Worm (Caenorhabditis elegans) whole organism, L1 larva: Measurements from ENCODE around the gene rbm-26.

Source experiments
- C04F5.9 ChIP-seq: sonication (generic microtip); optimal IDR thresholded peaks from 2 replicates; lab custom pipeline; 2016; ENCODE audit warnings: missing genetic modification characterization, missing compliant biosample characterization
- C16A3.4 ChIP-seq: fragments of 150-350 bp; optimal IDR thresholded peaks from 2 replicates; lab custom pipeline; 2014; ENCODE audit warnings: missing biosample characterization, missing genetic modification characterization
- C34B4.2 ChIP-seq: sonication (generic microtip); optimal IDR thresholded peaks from 2 replicates; lab custom pipeline; 2017; ENCODE audit warnings: mild to moderate bottlenecking, missing genetic modification characterization, missing compliant biosample characterization
- F16B12.6 ChIP-seq: fragments of 150-350 bp; optimal IDR thresholded peaks from 2 replicates; lab custom pipeline; 2014; ENCODE audit warnings: missing biosample characterization, missing genetic modification characterization
- Y116A8C.19 ChIP-seq: sonication (generic microtip); optimal IDR thresholded peaks from 2 replicates; lab custom pipeline; 2016; ENCODE audit warnings: missing compliant biosample characterization, missing genetic modification characterization, borderline replicate concordance
- aha-1 ChIP-seq: fragments of 150-350 bp; optimal IDR thresholded peaks from 2 replicates; lab custom pipeline; 2014; ENCODE audit warnings: missing biosample characterization, missing genetic modification characterization
- ama-1 ChIP-seq: fragments of 150-350 bp; optimal IDR thresholded peaks from 2 replicates; lab custom pipeline; 2014
- blmp-1 ChIP-seq: fragments of 150-350 bp; optimal IDR thresholded peaks from 2 replicates; lab custom pipeline; 2014; ENCODE audit warnings: missing biosample characterization, missing genetic modification characterization
- ceh-82 ChIP-seq, 3 experiments: fragments of 150-350 bp in 1 of 3; sonication (generic microtip) in 2 of 3; optimal IDR thresholded peaks; 2 replicates each; lab custom pipeline; 2014 to 2017; ENCODE audit warnings: missing biosample characterization in 3 of 3, missing genetic modification characterization in 3 of 3
- ceh-88 ChIP-seq: fragments of 200-800 bp; sonication (Bioruptor generic); IDR thresholded peaks from 2 replicates; pipeline ENCODE4 v1.3.6; 2022; ENCODE audit warnings: missing genetic modification characterization, missing compliant biosample characterization
- ceh-90 ChIP-seq: sonication (generic microtip); optimal IDR thresholded peaks from 2 replicates; lab custom pipeline; 2016; ENCODE audit warnings: missing genetic modification characterization, missing compliant biosample characterization
- ces-1 ChIP-seq: fragments of 150-350 bp; optimal IDR thresholded peaks from 2 replicates; lab custom pipeline; 2014; ENCODE audit warnings: missing biosample characterization, missing genetic modification reagents, missing genetic modification characterization
- dpl-1 ChIP-seq, 3 experiments: fragments of 150-350 bp in 2 of 3; sonication (generic microtip) in 1 of 3; optimal IDR thresholded peaks; 2 replicates each; lab custom pipeline; 2014 to 2017; ENCODE audit warnings: missing biosample characterization in 3 of 3, missing genetic modification characterization in 3 of 3, missing genetic modification reagents in 3 of 3
- dsc-1 ChIP-seq: sonication (generic microtip); optimal IDR thresholded peaks from 2 replicates; lab custom pipeline; 2016; ENCODE audit warnings: mild to moderate bottlenecking, missing genetic modification characterization, missing compliant biosample characterization
- egl-13 ChIP-seq: sonication (generic microtip); optimal IDR thresholded peaks from 2 replicates; lab custom pipeline; 2016; ENCODE audit warnings: missing genotype, missing genetic modification reagents, missing genetic modification characterization, missing compliant biosample characterization
- elt-2 ChIP-seq: sonication (generic microtip); optimal IDR thresholded peaks from 2 replicates; lab custom pipeline; 2016; ENCODE audit warnings: missing genetic modification characterization, mild to moderate bottlenecking, inconsistent platforms, missing compliant biosample characterization, missing genetic modification reagents
- elt-3 ChIP-seq, 6 experiments: fragments of 150-350 bp in 1 of 6; sonication (generic microtip); optimal IDR thresholded peaks; 2 replicates each; lab custom pipeline; 2017 to 2018; ENCODE audit warnings: missing biosample characterization in 6 of 6, missing genetic modification characterization in 6 of 6, inconsistent platforms in 1 of 6
- fkh-8 ChIP-seq: sonication (generic microtip); optimal IDR thresholded peaks from 2 replicates; lab custom pipeline; 2016; ENCODE audit warnings: mild to moderate bottlenecking, missing genetic modification characterization, missing compliant biosample characterization
- hlh-17 ChIP-seq: fragments of 200-800 bp; sonication (Bioruptor generic); optimal IDR thresholded peaks from 2 replicates; lab custom pipeline; 2018; ENCODE audit warnings: missing genetic modification characterization, mild to moderate bottlenecking, missing compliant biosample characterization, moderate library complexity, borderline replicate concordance
- hlh-4 ChIP-seq: sonication (generic microtip); optimal IDR thresholded peaks from 2 replicates; lab custom pipeline; 2016; ENCODE audit warnings: mild to moderate bottlenecking, missing genetic modification characterization, missing compliant biosample characterization
- irx-1 ChIP-seq: sonication (generic microtip); optimal IDR thresholded peaks from 2 replicates; lab custom pipeline; 2016; ENCODE audit warnings: missing genetic modification characterization, missing compliant biosample characterization
- isw-1 ChIP-seq: fragments of 200-800 bp; sonication (Bioruptor generic); IDR thresholded peaks from 2 replicates; pipeline ENCODE4 v1.3.6; 2022; ENCODE audit warnings: missing genetic modification characterization, missing compliant biosample characterization
- lin-13 ChIP-seq: fragments of 150-350 bp; optimal IDR thresholded peaks from 2 replicates; lab custom pipeline; 2014; ENCODE audit warnings: missing biosample characterization, missing genetic modification reagents, missing genetic modification characterization
- lin-15B ChIP-seq: fragments of 150-350 bp; sonication (generic microtip); optimal IDR thresholded peaks from 3 replicates; lab custom pipeline; 2014; ENCODE audit warnings: missing biosample characterization, missing genetic modification characterization
- lin-35 ChIP-seq, 2 experiments: fragments of 150-350 bp; optimal IDR thresholded peaks; 2 replicates each; lab custom pipeline; 2014; ENCODE audit warnings: missing biosample characterization in 2 of 2, missing genetic modification characterization in 2 of 2, missing genetic modification reagents in 2 of 2
- lin-39 ChIP-seq: fragments of 150-350 bp; optimal IDR thresholded peaks from 2 replicates; lab custom pipeline; 2014; ENCODE audit warnings: missing biosample characterization, missing genetic modification reagents, missing genetic modification characterization
- lir-3 ChIP-seq: sonication (generic microtip); optimal IDR thresholded peaks from 2 replicates; lab custom pipeline; 2016; ENCODE audit warnings: mild to moderate bottlenecking, missing genetic modification characterization, moderate library complexity, missing compliant biosample characterization; ENCODE audit not compliant: poor library complexity
- lsy-2 ChIP-seq, 2 experiments: fragments of 150-350 bp; optimal IDR thresholded peaks; 2 replicates each; lab custom pipeline; 2014; ENCODE audit warnings: missing biosample characterization in 2 of 2, missing genetic modification characterization in 2 of 2
- mdl-1 ChIP-seq, 2 experiments: fragments of 150-350 bp; optimal IDR thresholded peaks; 2 replicates each; lab custom pipeline; 2014 to 2017; ENCODE audit warnings: missing biosample characterization in 2 of 2, missing genetic modification characterization in 2 of 2, inconsistent platforms in 1 of 2
- nhr-20 ChIP-seq: sonication (generic microtip); optimal IDR thresholded peaks from 2 replicates; lab custom pipeline; 2016; ENCODE audit warnings: mild to moderate bottlenecking, missing genetic modification characterization, missing compliant biosample characterization
- nhr-71 ChIP-seq: sonication (generic microtip); optimal IDR thresholded peaks from 2 replicates; lab custom pipeline; 2016; ENCODE audit warnings: mild to moderate bottlenecking, missing genetic modification characterization, moderate library complexity, missing compliant biosample characterization
- nhr-76 ChIP-seq: sonication (generic microtip); optimal IDR thresholded peaks from 2 replicates; lab custom pipeline; 2017; ENCODE audit warnings: missing biosample characterization, missing genetic modification characterization
- nhr-77 ChIP-seq: fragments of 150-350 bp; optimal IDR thresholded peaks from 2 replicates; lab custom pipeline; 2014; ENCODE audit warnings: missing biosample characterization, missing genetic modification characterization
- nhr-90 ChIP-seq: sonication (generic microtip); optimal IDR thresholded peaks from 2 replicates; lab custom pipeline; 2016; ENCODE audit warnings: mild to moderate bottlenecking, missing genetic modification characterization, missing compliant biosample characterization; ENCODE audit not compliant: poor library complexity
- rnt-1 ChIP-seq: sonication (generic microtip); optimal IDR thresholded peaks from 2 replicates; lab custom pipeline; 2016; ENCODE audit warnings: mild to moderate bottlenecking, missing genetic modification characterization, moderate library complexity, missing compliant biosample characterization
- snpc-4 ChIP-seq: fragments of 150-350 bp; optimal IDR thresholded peaks from 2 replicates; lab custom pipeline; 2014; ENCODE audit warnings: missing biosample characterization, missing genetic modification characterization
- sox-4 ChIP-seq: sonication (generic microtip); optimal IDR thresholded peaks from 2 replicates; lab custom pipeline; 2016; ENCODE audit warnings: missing genetic modification characterization, missing compliant biosample characterization
- sup-37 ChIP-seq: fragments of 200-800 bp; sonication (Bioruptor generic); optimal IDR thresholded peaks from 2 replicates; lab custom pipeline; 2018; ENCODE audit warnings: mild to moderate bottlenecking, missing genetic modification characterization, missing compliant biosample characterization
- unc-30 ChIP-seq: sonication (generic microtip); optimal IDR thresholded peaks from 2 replicates; lab custom pipeline; 2017; ENCODE audit warnings: missing biosample characterization, missing genetic modification characterization
- unc-62 ChIP-seq: fragments of 150-350 bp; optimal IDR thresholded peaks from 2 replicates; lab custom pipeline; 2014; ENCODE audit warnings: missing biosample characterization, missing genetic modification reagents, missing genetic modification characterization
- vab-15 ChIP-seq: sonication (generic microtip); optimal IDR thresholded peaks from 2 replicates; lab custom pipeline; 2017; ENCODE audit warnings: missing genotype, mild to moderate bottlenecking, missing genetic modification characterization, missing compliant biosample characterization
- zip-4 ChIP-seq: fragments of 200-800 bp; sonication (Bioruptor generic); optimal IDR thresholded peaks from 2 replicates; lab custom pipeline; 2018; ENCODE audit warnings: mild to moderate bottlenecking, missing genetic modification characterization, moderate library complexity, missing compliant biosample characterization
- ztf-11 ChIP-seq, 2 experiments: sonication (generic microtip); optimal IDR thresholded peaks; 2 replicates each; lab custom pipeline; 2016 to 2017; ENCODE audit warnings: missing genetic modification characterization in 2 of 2, missing biosample characterization in 1 of 2, missing compliant biosample characterization in 1 of 2

Gene rbm-26

ce11 chrIII:5755204-5755603, 43.9 kb downstream of the rbm-26 start, which contains the start of gene ida-1 (continued):
- TF ChIP-seq vab-15 (tag; lab: Kevin White, UChicago) (no peak), egl-13 (tag; lab: Kevin White, UChicago) (no peak), nhr-90 (tag; lab: Kevin White, UChicago) (no peak), ceh-88 (GFP tag; lab: Robert Waterston, UW) (no peak), C34B4.2 (tag; lab: Kevin White, UChicago) (no peak), mdl-1 (tag; optimal IDR thresholded peaks at IDR 0.05; lab: Kevin White, UChicago) (no peak), lin-13 (GFP tag; lab: Kevin White, UChicago) (peak; percentile 6), sup-37 (GFP tag; lab: Kevin White, UChicago) (no peak), ceh-82 (tag; optimal IDR thresholded peaks at IDR 0.05; lab: Kevin White, UChicago) (peak in 2 of 3 experiments; percentile 53 to 66), nhr-71 (tag; lab: Kevin White, UChicago) (peak; percentile 11), irx-1 (tag; lab: Kevin White, UChicago) (no peak), C16A3.4 (tag; lab: Kevin White, UChicago) (no peak), unc-62 (no peak), ceh-90 (no peak), isw-1 (GFP tag; lab: Robert Waterston, UW) (peak; percentile 45), elt-3 (tag; optimal IDR thresholded peaks at IDR 0.05; lab: Kevin White, UChicago) (no peak), snpc-4 (no peak), unc-30 (no peak), ces-1 (GFP tag; lab: Kevin White, UChicago) (no peak), lin-35 (GFP tag; optimal IDR thresholded peaks at IDR 0.05; lab: Kevin White, UChicago) (peak in 1 of 2 experiments; percentile 54), fkh-8 (tag; lab: Kevin White, UChicago) (peak; percentile 90), rnt-1 (tag; lab: Kevin White, UChicago) (no peak), C04F5.9 (no peak), lsy-2 (tag; optimal IDR thresholded peaks at IDR 0.05; lab: Kevin White, UChicago) (peak; percentile 3 to 55), ama-1 (lab: Kevin White, UChicago) (no peak), sox-4 (no peak), lin-39 (tag; lab: Kevin White, UChicago) (no peak), lin-15B (tag; lab: Kevin White, UChicago) (no peak), dsc-1 (tag; lab: Kevin White, UChicago) (no peak), blmp-1 (no peak), aha-1 (tag; lab: Kevin White, UChicago) (no peak), F16B12.6 (tag; lab: Kevin White, UChicago) (no peak), hlh-4 (no peak), nhr-20 (tag; lab: Kevin White, UChicago) (no peak), zip-4 (no peak), dpl-1 (GFP tag; optimal IDR thresholded peaks at IDR 0.05; lab: Kevin White, UChicago) (peak in 1 of 3 experiments; percentile 4), lir-3 (tag; lab: Kevin White, UChicago) (no peak), ztf-11 (tag; optimal IDR thresholded peaks at IDR 0.05; lab: Kevin White, UChicago) (no peak), nhr-77 (tag; lab: Kevin White, UChicago) (no peak), Y116A8C.19 (tag; lab: Kevin White, UChicago) (no peak), hlh-17 (GFP tag; lab: Kevin White, UChicago) (no peak), elt-2 (no peak), nhr-76 (tag; lab: Kevin White, UChicago) (no peak)
